Worm (Caenorhabditis elegans) whole organism, L4 larva: ENCODE results near the gene flp-7.
A peak's percentile ranks its signal among the peaks of the same experiment; 100 is the strongest.

ENCODE experiments used
- F26F4.8 ChIP-seq: fragments of 200-800 bp; sonication (Bioruptor generic); conservative IDR thresholded peaks from 2 replicates; pipeline ENCODE4 v1.3.6; 2022; ENCODE audit warnings: missing genetic modification characterization, missing compliant biosample characterization
- F44E2.7 ChIP-seq: fragments of 200-800 bp; sonication (Bioruptor generic); IDR thresholded peaks from 2 replicates; pipeline ENCODE4 v2.1.2; 2022; ENCODE audit warnings: missing genetic modification characterization, missing compliant biosample characterization
- F49E8.2 ChIP-seq: sonication (generic microtip); optimal IDR thresholded peaks from 2 replicates; lab custom pipeline; 2016; ENCODE audit warnings: missing compliant biosample characterization, mild to moderate bottlenecking, missing genetic modification characterization, borderline replicate concordance
- R02D3.7 ChIP-seq: fragments of 150-350 bp; sonication (generic microtip); optimal IDR thresholded peaks from 3 replicates; lab custom pipeline; 2014; ENCODE audit warnings: missing biosample characterization, missing genetic modification characterization
- Y48G9A.11 ChIP-seq: fragments of 200-800 bp; sonication (Bioruptor generic); IDR thresholded peaks from 2 replicates; pipeline ENCODE4 v1.3.6; 2022; ENCODE audit warnings: missing genetic modification reagents, missing genetic modification characterization, missing compliant biosample characterization
- Y75B8A.6 ChIP-seq: fragments of 200-800 bp; sonication (Bioruptor generic); IDR thresholded peaks from 2 replicates; pipeline ENCODE4 v1.3.6; 2022; ENCODE audit warnings: missing genetic modification reagents, missing genetic modification characterization, missing compliant biosample characterization
- ZK546.5 ChIP-seq, 2 experiments: sonication (generic microtip); optimal IDR thresholded peaks; 2 replicates each; lab custom pipeline; 2017; ENCODE audit warnings: missing biosample characterization in 2 of 2, missing genetic modification characterization in 2 of 2
- aly-2 ChIP-seq: sonication (generic microtip); optimal IDR thresholded peaks from 2 replicates; lab custom pipeline; 2018; ENCODE audit warnings: missing biosample characterization, missing genetic modification characterization
- attf-4 ChIP-seq: sonication (generic microtip); optimal IDR thresholded peaks from 3 replicates; lab custom pipeline; 2017; ENCODE audit warnings: missing biosample characterization, missing genetic modification characterization
- ceh-28 ChIP-seq: fragments of 150-350 bp; optimal IDR thresholded peaks from 2 replicates; lab custom pipeline; 2014; ENCODE audit warnings: missing biosample characterization, missing genetic modification reagents, missing genetic modification characterization
- ceh-82 ChIP-seq: sonication (generic microtip); optimal IDR thresholded peaks from 2 replicates; lab custom pipeline; 2017; ENCODE audit warnings: missing biosample characterization, missing genetic modification characterization
- ces-1 ChIP-seq: fragments of 150-350 bp; sonication (generic microtip); optimal IDR thresholded peaks from 4 replicates; lab custom pipeline; 2014; ENCODE audit warnings: missing biosample characterization, missing genetic modification reagents, missing genetic modification characterization
- daf-16 ChIP-seq, 3 experiments: sonication (generic microtip); optimal IDR thresholded peaks; 2 replicates each; lab custom pipeline; 2016 to 2017; ENCODE audit warnings: missing genetic modification characterization in 3 of 3, missing genetic modification reagents in 3 of 3, mild to moderate bottlenecking in 2 of 3, missing compliant biosample characterization in 2 of 3, missing biosample characterization in 1 of 3, moderate library complexity in 1 of 3
- daf-19 ChIP-seq: fragments of 200-800 bp; sonication (Bioruptor generic); conservative IDR thresholded peaks from 2 replicates; pipeline ENCODE4 v1.3.6; 2022; ENCODE audit warnings: missing genetic modification characterization, missing compliant biosample characterization
- daf-8 ChIP-seq: fragments of 200-800 bp; sonication (Bioruptor generic); IDR thresholded peaks from 2 replicates; pipeline ENCODE4 v1.3.6; 2022; ENCODE audit warnings: missing genetic modification characterization, missing compliant biosample characterization
- dmd-6 ChIP-seq: fragments of 200-800 bp; sonication (Bioruptor generic); IDR thresholded peaks from 2 replicates; pipeline ENCODE4 v1.3.6; 2022; ENCODE audit warnings: missing genetic modification reagents, missing genetic modification characterization, missing compliant biosample characterization
- dmd-8 ChIP-seq: fragments of 200-800 bp; sonication (Bioruptor generic); IDR thresholded peaks from 2 replicates; pipeline ENCODE4 v1.3.6; 2022; ENCODE audit warnings: missing genetic modification characterization, missing compliant biosample characterization
- duxl-1 ChIP-seq: sonication (generic microtip); optimal IDR thresholded peaks from 2 replicates; lab custom pipeline; 2016; ENCODE audit warnings: mild to moderate bottlenecking, missing genetic modification characterization, moderate library complexity, missing compliant biosample characterization; ENCODE audit not compliant: poor library complexity
- egl-27 ChIP-seq: sonication (generic microtip); optimal IDR thresholded peaks from 3 replicates; lab custom pipeline; 2017; ENCODE audit warnings: missing biosample characterization, missing genetic modification reagents, missing genetic modification characterization
- egl-43 ChIP-seq: fragments of 200-800 bp; sonication (Bioruptor generic); IDR thresholded peaks from 2 replicates; pipeline ENCODE4 v1.3.6; 2022; ENCODE audit warnings: missing genetic modification reagents, missing genetic modification characterization, missing compliant biosample characterization
- fkh-10 ChIP-seq: fragments of 150-350 bp; optimal IDR thresholded peaks from 2 replicates; lab custom pipeline; 2014; ENCODE audit warnings: missing biosample characterization, missing genetic modification reagents, missing genetic modification characterization
- fos-1 ChIP-seq: fragments of 150-350 bp; optimal IDR thresholded peaks from 2 replicates; lab custom pipeline; 2014; ENCODE audit warnings: missing biosample characterization, missing genetic modification characterization
- gei-8 ChIP-seq: fragments of 200-800 bp; sonication (Bioruptor generic); optimal IDR thresholded peaks from 2 replicates; lab custom pipeline; 2018; ENCODE audit warnings: mild to moderate bottlenecking, missing genetic modification characterization, missing compliant biosample characterization
- hlh-11 ChIP-seq: fragments of 200-800 bp; sonication (Bioruptor generic); optimal IDR thresholded peaks from 2 replicates; lab custom pipeline; 2018; ENCODE audit warnings: mild to moderate bottlenecking, missing genetic modification characterization, missing compliant biosample characterization
- hlh-30 ChIP-seq: sonication (generic microtip); optimal IDR thresholded peaks from 2 replicates; lab custom pipeline; 2017; ENCODE audit warnings: antibody characterized with exemption, mild to moderate bottlenecking, missing genetic modification characterization, missing compliant biosample characterization; ENCODE audit not compliant: insufficient read depth
- lin-1 ChIP-seq: fragments of 200-800 bp; sonication (Bioruptor generic); IDR thresholded peaks from 2 replicates; pipeline ENCODE4 v1.3.6; 2022; ENCODE audit warnings: missing genetic modification reagents, missing genetic modification characterization, missing compliant biosample characterization
- lin-13 ChIP-seq: fragments of 150-350 bp; optimal IDR thresholded peaks from 2 replicates; lab custom pipeline; 2014; ENCODE audit warnings: missing biosample characterization, missing genetic modification reagents, missing genetic modification characterization
- lin-29 ChIP-seq: fragments of 200-800 bp; sonication (Bioruptor generic); IDR thresholded peaks from 2 replicates; pipeline ENCODE4 v1.3.6; 2022; ENCODE audit warnings: missing genetic modification reagents, missing genetic modification characterization, missing compliant biosample characterization
- lin-38 ChIP-seq: fragments of 200-800 bp; sonication (Bioruptor generic); IDR thresholded peaks from 2 replicates; pipeline ENCODE4 v1.3.6; 2022; ENCODE audit warnings: missing genetic modification reagents, missing genetic modification characterization, missing compliant biosample characterization
- lsy-2 ChIP-seq, 2 experiments: fragments of 150-350 bp in 1 of 2; sonication (generic microtip) in 1 of 2; optimal IDR thresholded peaks; 2 replicates each; lab custom pipeline; 2014 to 2017; ENCODE audit warnings: missing biosample characterization in 2 of 2, missing genetic modification characterization in 2 of 2
- madf-5 ChIP-seq, 2 experiments: fragments of 200-800 bp; sonication (Bioruptor generic); IDR thresholded peaks; 2 replicates each; pipeline ENCODE4 v1.3.6; 2022; ENCODE audit warnings: missing compliant biosample characterization in 2 of 2, missing genetic modification characterization in 2 of 2
- mep-1 ChIP-seq: fragments of 150-350 bp; sonication (generic microtip); optimal IDR thresholded peaks from 3 replicates; lab custom pipeline; 2014; ENCODE audit warnings: missing biosample characterization, missing genetic modification characterization
- mes-2 ChIP-seq: sonication (generic microtip); optimal IDR thresholded peaks from 2 replicates; lab custom pipeline; 2016; ENCODE audit warnings: missing genotype, mild to moderate bottlenecking, missing genetic modification characterization, missing compliant biosample characterization; ENCODE audit not compliant: poor library complexity, severe bottlenecking
- mxl-2 ChIP-seq: fragments of 200-800 bp; sonication (Bioruptor generic); conservative IDR thresholded peaks from 2 replicates; pipeline ENCODE4 v1.3.6; 2022; ENCODE audit warnings: missing genetic modification reagents, missing genetic modification characterization, missing compliant biosample characterization
- mxl-3 ChIP-seq: fragments of 200-800 bp; sonication (Bioruptor generic); optimal IDR thresholded peaks from 2 replicates; lab custom pipeline; 2018; ENCODE audit warnings: mild to moderate bottlenecking, missing genetic modification characterization, missing compliant biosample characterization
- nhr-11 ChIP-seq: fragments of 150-350 bp; optimal IDR thresholded peaks from 2 replicates; lab custom pipeline; 2014; ENCODE audit warnings: missing biosample characterization, missing genetic modification characterization
- nhr-111 ChIP-seq: fragments of 200-800 bp; sonication (Bioruptor generic); optimal IDR thresholded peaks from 2 replicates; lab custom pipeline; 2018; ENCODE audit warnings: mild to moderate bottlenecking, missing genetic modification characterization, missing compliant biosample characterization
- nhr-25 ChIP-seq: sonication (generic microtip); optimal IDR thresholded peaks from 2 replicates; lab custom pipeline; 2017; ENCODE audit warnings: missing genetic modification characterization, mild to moderate bottlenecking, missing compliant biosample characterization, antibody characterized with exemption, moderate library complexity, borderline replicate concordance; ENCODE audit not compliant: insufficient read depth
- nhr-48 ChIP-seq: sonication (generic microtip); optimal IDR thresholded peaks from 2 replicates; lab custom pipeline; 2016; ENCODE audit warnings: mild to moderate bottlenecking, missing genetic modification characterization, missing compliant biosample characterization
- nhr-6 ChIP-seq: fragments of 150-350 bp; optimal IDR thresholded peaks from 2 replicates; lab custom pipeline; 2014; ENCODE audit warnings: missing biosample characterization, missing genetic modification characterization
- nhr-76 ChIP-seq: fragments of 150-350 bp; optimal IDR thresholded peaks from 2 replicates; lab custom pipeline; 2014; ENCODE audit warnings: missing biosample characterization, missing genetic modification characterization
- nhr-77 ChIP-seq: fragments of 150-350 bp; optimal IDR thresholded peaks from 2 replicates; lab custom pipeline; 2014; ENCODE audit warnings: missing biosample characterization, missing genetic modification characterization
- snpc-1.2 ChIP-seq: fragments of 200-800 bp; sonication (Bioruptor generic); IDR thresholded peaks from 2 replicates; pipeline ENCODE4 v1.3.6; 2022; ENCODE audit warnings: missing genetic modification reagents, missing genetic modification characterization, missing compliant biosample characterization
- tag-97 ChIP-seq: fragments of 200-800 bp; sonication (Bioruptor generic); IDR thresholded peaks from 2 replicates; pipeline ENCODE4 v1.3.6; 2022; ENCODE audit warnings: missing genetic modification characterization, missing compliant biosample characterization
- unc-62 ChIP-seq, 3 experiments: fragments of 150-350 bp in 1 of 3; sonication (generic microtip); optimal IDR thresholded peaks in 2 of 3; peaks in 1 of 3; 1 replicate in 1 of 3; 2 replicates in 2 of 3; lab custom pipeline; 2014 to 2017; ENCODE audit warnings: missing biosample characterization in 3 of 3, missing genetic modification characterization in 3 of 3, missing genetic modification reagents in 3 of 3, missing genotype in 1 of 3
- zag-1 ChIP-seq: fragments of 150-350 bp; optimal IDR thresholded peaks from 2 replicates; lab custom pipeline; 2014; ENCODE audit warnings: missing biosample characterization, missing genetic modification characterization
- zip-2 ChIP-seq: fragments of 150-350 bp; optimal IDR thresholded peaks from 2 replicates; lab custom pipeline; 2014; ENCODE audit warnings: missing biosample characterization, missing genetic modification characterization
- ztf-11 ChIP-seq: fragments of 150-350 bp; optimal IDR thresholded peaks from 2 replicates; lab custom pipeline; 2014; ENCODE audit warnings: missing biosample characterization, missing genetic modification characterization

The flp-7 gene

DNA sequence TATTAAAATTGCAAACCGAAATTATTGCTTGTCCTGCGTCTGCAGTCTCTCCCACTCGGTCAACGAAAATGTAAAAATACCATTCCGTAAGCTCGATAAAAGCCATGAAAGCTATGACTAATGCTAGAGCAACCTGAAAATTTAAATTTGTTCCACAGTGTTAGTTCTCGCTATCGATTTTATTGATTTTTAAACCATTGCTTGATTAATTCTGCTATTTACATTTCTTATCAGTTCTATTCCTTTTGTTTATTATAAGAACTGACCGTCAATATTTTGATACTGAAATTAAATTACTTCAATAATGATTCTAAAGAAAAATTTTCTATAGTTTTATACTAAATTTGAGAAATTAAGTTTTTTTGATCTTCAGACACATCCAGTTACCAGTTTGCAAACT, 46.5 kb upstream of the flp-7 start:
- TF ChIP-seq egl-27 (tag; lab: Kevin White, UChicago): no peak
- peak in 1 of 2 experiments; percentile 15 for TF ChIP-seq unc-62 (GFP tag; optimal IDR thresholded peaks at IDR 0.05 in 1 of 2; lab: Kevin White, UChicago)
- TF ChIP-seq unc-62 (tag; optimal IDR thresholded peaks at IDR 0.05; lab: Kevin White, UChicago): no peak
- no peak for TF ChIP-seq Y48G9A.11 (GFP tag; lab: Robert Waterston, UW)
- TF ChIP-seq gei-8 (GFP tag; lab: Kevin White, UChicago): no peak
- TF ChIP-seq hlh-30 (tag; lab: Kevin White, UChicago): no peak
- no peak for TF ChIP-seq R02D3.7 (tag; lab: Kevin White, UChicago)
- TF ChIP-seq nhr-6 (tag; lab: Kevin White, UChicago): no peak
- no peak for TF ChIP-seq nhr-77 (tag; lab: Kevin White, UChicago)
- no peak for TF ChIP-seq ces-1
- TF ChIP-seq lsy-2 (tag; optimal IDR thresholded peaks at IDR 0.05; lab: Kevin White, UChicago): no peak
- no peak for TF ChIP-seq attf-4
- TF ChIP-seq mep-1 (tag; lab: Kevin White, UChicago): no peak
- TF ChIP-seq F44E2.7 (GFP tag; lab: Robert Waterston, UW): no peak
- TF ChIP-seq mxl-3: no peak
- TF ChIP-seq ceh-28 (tag; lab: Kevin White, UChicago): peak; percentile 56
- TF ChIP-seq lin-29 (GFP tag; lab: Robert Waterston, UW): no peak
- TF ChIP-seq F49E8.2 (tag; lab: Kevin White, UChicago): no peak
- TF ChIP-seq zag-1 (tag; lab: Kevin White, UChicago): no peak
- no peak for TF ChIP-seq daf-16 (GFP tag; optimal IDR thresholded peaks at IDR 0.05; lab: Kevin White, UChicago)
- TF ChIP-seq daf-16 (tag; optimal IDR thresholded peaks at IDR 0.05; lab: Kevin White, UChicago): peak; percentile 81

DNA sequence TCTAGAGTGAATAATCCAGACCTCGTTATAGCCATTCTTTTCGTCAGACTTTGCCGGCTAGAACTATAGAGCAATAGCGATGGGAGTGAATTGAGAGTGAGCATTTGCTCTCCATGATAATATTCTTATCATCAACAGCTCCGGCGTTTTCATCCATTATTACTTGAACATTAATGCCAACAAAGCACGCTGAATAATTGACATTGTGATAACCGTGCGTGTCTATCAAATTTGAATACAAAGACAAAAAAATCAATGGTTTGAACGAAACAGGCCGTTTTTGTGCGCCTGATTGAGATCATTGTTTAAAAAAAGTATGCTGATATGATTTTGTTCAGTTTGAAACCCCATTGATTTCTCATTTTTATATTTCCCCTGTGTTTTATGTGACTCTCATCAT, 46.0 kb upstream of the flp-7 start, which contains the start of gene dct-11:
Gene dct-11, minus strand, starts transcription at position 136 of the 400 bp plus-strand sequence.
- TF ChIP-seq ces-1 (no peak), F26F4.8 (GFP tag; lab: Robert Waterston, UW) (no peak), ztf-11 (tag; lab: Kevin White, UChicago) (no peak), lin-38 (GFP tag; lab: Robert Waterston, UW) (no peak), lin-1 (GFP tag; lab: Robert Waterston, UW) (0 out of 2 replicates have a peak, but pooled peaks have one; percentile 19), daf-8 (GFP tag; lab: Robert Waterston, UW) (no peak), fos-1 (tag; lab: Kevin White, UChicago) (no peak), dmd-6 (peak; percentile 88), nhr-111 (GFP tag; lab: Kevin White, UChicago) (no peak), F49E8.2 (tag; lab: Kevin White, UChicago) (no peak), Y48G9A.11 (GFP tag; lab: Robert Waterston, UW) (no peak), ceh-28 (tag; lab: Kevin White, UChicago) (no peak), Y75B8A.6 (no peak), mes-2 (tag; lab: Kevin White, UChicago) (peak; percentile 32), egl-43 (GFP tag; lab: Robert Waterston, UW) (no peak), nhr-6 (tag; lab: Kevin White, UChicago) (no peak), ceh-82 (tag; lab: Kevin White, UChicago) (no peak), fkh-10 (GFP tag; lab: Kevin White, UChicago) (no peak), nhr-25 (no peak), dmd-8 (GFP tag; lab: Robert Waterston, UW) (no peak), hlh-11 (tag; lab: Kevin White, UChicago) (peak; percentile 72), aly-2 (tag; lab: Kevin White, UChicago) (no peak), snpc-1.2 (GFP tag; lab: Robert Waterston, UW) (no peak), zip-2 (tag; lab: Kevin White, UChicago) (no peak), hlh-30 (tag; lab: Kevin White, UChicago) (peak; percentile 60), madf-5 (GFP tag; IDR thresholded peaks at IDR 0.05; lab: Robert Waterston, UW) (no peak), lin-13 (GFP tag; lab: Kevin White, UChicago) (no peak), mep-1 (tag; lab: Kevin White, UChicago) (peak; percentile 8), ZK546.5 (tag; optimal IDR thresholded peaks at IDR 0.05; lab: Kevin White, UChicago) (no peak), mxl-2 (no peak), duxl-1 (no peak), nhr-11 (tag; lab: Kevin White, UChicago) (no peak), nhr-77 (tag; lab: Kevin White, UChicago) (no peak), nhr-48 (tag; lab: Kevin White, UChicago) (peak; percentile 10), daf-19 (GFP tag; lab: Robert Waterston, UW) (no peak), tag-97 (GFP tag; lab: Robert Waterston, UW) (no peak), nhr-76 (tag; lab: Kevin White, UChicago) (no peak)
